Worm (Caenorhabditis elegans): ENCODE measurements around the gene nas-20.

The nas-20 gene

ce11 chrV:11517789-11518188 is 45.7 kb upstream of the nas-20 start, which contains the start of gene C55A6.4:
Gene C55A6.4, minus strand, starts transcription at chrV:11517889.
- TF ChIP-seq Y53F4B.3 (GFP tag; IDR thresholded peaks at IDR 0.05), result no peak
- TF ChIP-seq B0261.1 (tag; optimal IDR thresholded peaks at IDR 0.05), result no peak
- TF ChIP-seq F55B11.4 (tag; optimal IDR thresholded peaks at IDR 0.05; ENCODE audit: borderline replicate concordance, insufficient read depth), result no peak
- TF ChIP-seq dpl-1 (GFP tag; optimal IDR thresholded peaks at IDR 0.05), result no peak
- no peak for TF ChIP-seq somi-1 (GFP tag; optimal IDR thresholded peaks at IDR 0.05)
- TF ChIP-seq hlh-12 (tag; optimal IDR thresholded peaks at IDR 0.05), result no peak
- no peak for TF ChIP-seq K11D2.4 (GFP tag; IDR thresholded peaks at IDR 0.05)
- TF ChIP-seq let-607 (tag; optimal IDR thresholded peaks at IDR 0.05), result no peak
- no peak for TF ChIP-seq lsl-1 (GFP tag; optimal IDR thresholded peaks at IDR 0.05)
- no peak for TF ChIP-seq nfyb-1 (GFP tag; IDR thresholded peaks at IDR 0.05)
- no peak for TF ChIP-seq B0336.3 (GFP tag; IDR thresholded peaks at IDR 0.05)
- no peak for TF ChIP-seq cebp-2 (GFP tag; IDR thresholded peaks at IDR 0.05)
- TF ChIP-seq fkh-3 (tag; optimal IDR thresholded peaks at IDR 0.05), result no peak
- no peak for TF ChIP-seq lin-40 (tag; optimal IDR thresholded peaks at IDR 0.05)
- no peak for TF ChIP-seq K12H6.12 (tag; optimal IDR thresholded peaks at IDR 0.05)
- TF ChIP-seq lsy-27 (tag; optimal IDR thresholded peaks at IDR 0.05; ENCODE audit: borderline replicate concordance, insufficient read depth), result no peak

DNA sequence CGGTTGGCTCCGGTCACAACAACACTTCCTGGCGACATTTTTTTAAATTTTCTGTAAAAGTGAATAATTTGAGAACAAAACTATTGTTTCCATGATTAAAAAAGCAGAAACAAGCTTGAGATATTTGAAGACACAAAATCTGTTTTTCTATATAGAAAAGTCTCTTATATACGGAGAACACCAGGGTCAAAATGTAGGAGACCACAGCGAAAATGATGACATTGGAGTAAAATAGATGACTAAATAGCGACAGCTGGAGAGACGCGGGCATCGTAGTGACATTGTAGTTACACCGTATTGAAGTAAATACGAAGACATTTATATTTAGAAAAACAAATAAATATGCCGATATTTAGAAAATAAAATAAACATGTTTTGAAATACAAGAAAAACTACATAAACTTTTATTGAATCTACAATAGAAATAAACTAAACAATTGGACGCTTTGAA is 44.1 kb upstream of the nas-20 start, which contains the start of gene sdz-8:
Gene sdz-8, minus strand, starts transcription at position 51 of the 451 bp plus-strand sequence.
- TF ChIP-seq sdz-38 (tag; optimal IDR thresholded peaks at IDR 0.05) (no peak), lin-35 (GFP tag; optimal IDR thresholded peaks at IDR 0.05) (no peak), nhr-90 (tag; optimal IDR thresholded peaks at IDR 0.05) (no peak), egl-44 (GFP tag; IDR thresholded peaks at IDR 0.05) (no peak), B0261.1 (tag; optimal IDR thresholded peaks at IDR 0.05) (no peak), K12H6.12 (tag; optimal IDR thresholded peaks at IDR 0.05) (no peak), Y67H2A.10 (GFP tag; conservative IDR thresholded peaks at IDR 0.05) (no peak), ztf-26 (tag; optimal IDR thresholded peaks at IDR 0.05) (no peak), ztf-3 (GFP tag; optimal IDR thresholded peaks at IDR 0.05) (no peak), T26A5.8 (tag; optimal IDR thresholded peaks at IDR 0.05) (no peak), F57C9.4 (tag; optimal IDR thresholded peaks at IDR 0.05) (no peak), bed-1 (GFP tag; IDR thresholded peaks at IDR 0.05) (no peak), efl-1 (GFP tag; optimal IDR thresholded peaks at IDR 0.05) (no peak), fkh-3 (tag; optimal IDR thresholded peaks at IDR 0.05) (no peak), madf-3 (GFP tag; IDR thresholded peaks at IDR 0.05) (no peak), snpc-4 (GFP tag; optimal IDR thresholded peaks at IDR 0.05) (no peak), snpc-4 (tag; optimal IDR thresholded peaks at IDR 0.05) (no peak), aptf-3 (GFP tag; IDR thresholded peaks at IDR 0.05) (no peak)

DNA sequence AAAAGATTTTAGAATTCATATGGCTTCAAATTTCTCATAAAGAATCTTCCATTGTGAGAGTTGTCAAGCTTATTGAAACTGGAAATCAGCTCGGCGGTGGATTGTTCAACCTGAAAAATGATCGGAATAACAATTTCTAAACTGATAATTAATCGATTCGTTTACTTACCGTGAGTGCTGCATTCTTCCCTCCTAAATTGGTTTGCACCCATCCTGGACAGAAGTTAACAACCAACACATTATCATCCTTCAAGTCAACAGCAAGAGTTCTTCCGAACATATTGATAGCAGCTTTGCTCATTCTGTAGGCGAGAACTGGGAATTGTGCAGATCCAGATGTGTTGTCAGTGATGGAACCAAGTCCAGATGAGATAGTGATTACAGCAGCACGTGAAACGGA is 43.0 kb upstream of the nas-20 start:
- TF ChIP-seq F10E7.11 (tag; optimal IDR thresholded peaks at IDR 0.05), result no peak
- no peak for TF ChIP-seq nhr-27 (tag; optimal IDR thresholded peaks at IDR 0.05)
- TF ChIP-seq lag-1 (GFP tag; IDR thresholded peaks at IDR 0.05), result 0 out of 2 replicates have a peak, but pooled peaks have one; percentile 27
- no peak for TF ChIP-seq fkh-3 (tag; optimal IDR thresholded peaks at IDR 0.05)
- TF ChIP-seq K11D2.4 (GFP tag; IDR thresholded peaks at IDR 0.05), result no peak
- TF ChIP-seq Y67H2A.10 (GFP tag; conservative IDR thresholded peaks at IDR 0.05), result no peak

DNA sequence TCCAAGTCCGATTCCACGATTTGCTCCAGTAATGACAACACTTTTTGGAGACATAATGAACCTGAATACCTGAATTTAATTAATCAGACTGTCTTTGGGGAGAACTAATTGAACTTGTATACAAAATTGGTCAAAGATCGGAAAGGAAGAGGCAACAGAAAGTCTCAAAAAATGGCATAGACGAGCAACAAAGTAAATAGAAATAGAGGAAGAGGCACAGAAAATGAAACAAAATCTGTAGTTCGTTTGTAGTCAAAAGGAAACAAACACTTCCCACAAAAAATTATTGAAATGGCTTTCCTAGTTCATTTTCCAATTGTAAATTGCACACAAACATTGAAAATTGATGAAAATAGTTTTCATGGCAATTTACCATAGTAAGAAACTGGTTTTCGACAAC is 42.6 kb upstream of the nas-20 start, which contains the start of gene C55A6.6:
Gene C55A6.6, minus strand, starts transcription at position 61 of the 400 bp plus-strand sequence.
- TF ChIP-seq nfya-1 (tag; optimal IDR thresholded peaks at IDR 0.05; ENCODE audit: borderline replicate concordance, insufficient read depth), result no peak
- no peak for TF ChIP-seq lsy-27 (tag; optimal IDR thresholded peaks at IDR 0.05; ENCODE audit: borderline replicate concordance, insufficient read depth)
- TF ChIP-seq snpc-1.1 (tag; optimal IDR thresholded peaks at IDR 0.05; ENCODE audit: insufficient read depth), result no peak
